Worm (Caenorhabditis elegans): ENCODE results near the gene tap-1.

tap-1 gene

DNA sequence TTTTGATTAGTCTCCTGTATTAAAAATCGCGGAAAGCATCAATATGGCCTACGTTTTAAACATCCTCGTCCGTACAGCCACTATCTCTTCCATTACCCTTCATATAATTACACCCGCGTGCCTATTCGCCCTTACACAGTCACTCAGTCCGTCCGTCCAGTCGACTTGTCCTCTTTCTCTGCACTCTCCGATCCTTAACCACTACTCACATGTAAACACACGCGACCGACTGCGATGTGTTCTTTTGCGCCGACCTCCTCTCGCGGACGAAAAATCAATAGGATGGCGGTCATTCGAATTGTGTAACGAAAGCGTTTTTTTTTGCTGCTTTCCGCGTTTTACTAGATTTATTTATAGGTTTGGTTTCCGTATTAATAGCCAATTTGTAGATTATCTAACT lies 13.3 kb downstream of the tap-1 start, which contains the start of gene eor-2 (continued):
- peak; percentile 37 for TF ChIP-seq nhr-11 (tag; optimal IDR thresholded peaks at IDR 0.05)
- TF ChIP-seq mep-1 (tag; optimal IDR thresholded peaks at IDR 0.05): peak; percentile 83
- TF ChIP-seq hlh-11 (tag; optimal IDR thresholded peaks at IDR 0.05): peak; percentile 95
- peak; percentile 82 for TF ChIP-seq dmd-6 (GFP tag; IDR thresholded peaks at IDR 0.05)
- TF ChIP-seq set-16 (GFP tag; IDR thresholded peaks at IDR 0.05): peak; percentile 32; the same call in 1 of the 2 replicates
- TF ChIP-seq daf-16 (GFP tag; optimal IDR thresholded peaks at IDR 0.05): peak in 1 of 2 experiments; percentile 5
- peak; percentile 97 for TF ChIP-seq daf-16 (tag; optimal IDR thresholded peaks at IDR 0.05)
- TF ChIP-seq hmg-1.1 (GFP tag; IDR thresholded peaks at IDR 0.05): peak; percentile 82
- TF ChIP-seq zip-11 (GFP tag; IDR thresholded peaks at IDR 0.05): no peak
- TF ChIP-seq mdl-1 (tag; optimal IDR thresholded peaks at IDR 0.05): peak; percentile 85 to 99
- no peak for TF ChIP-seq lin-39 (tag; optimal IDR thresholded peaks at IDR 0.05)
- TF ChIP-seq lin-38 (GFP tag; IDR thresholded peaks at IDR 0.05): no peak
- peak; percentile 5 for TF ChIP-seq T20F7.1 (GFP tag; optimal IDR thresholded peaks at IDR 0.05)
- TF ChIP-seq spr-1 (tag; optimal IDR thresholded peaks at IDR 0.05): peak; percentile 35
- TF ChIP-seq lim-7 (GFP tag; IDR thresholded peaks at IDR 0.05): no peak
- TF ChIP-seq madf-5 (GFP tag; IDR thresholded peaks at IDR 0.05): no peak
- no peak for TF ChIP-seq sdz-12 (GFP tag; optimal IDR thresholded peaks at IDR 0.05)
- 0 out of 2 replicates have a peak, but pooled peaks have one; percentile 27 for TF ChIP-seq dmd-8 (GFP tag; IDR thresholded peaks at IDR 0.05)
- peak; percentile 66 for TF ChIP-seq nhr-48 (tag; optimal IDR thresholded peaks at IDR 0.05)

- no peak for TF ChIP-seq ceh-20 (GFP tag; IDR thresholded peaks at IDR 0.05)
- TF ChIP-seq ceh-62 (tag; optimal IDR thresholded peaks at IDR 0.05): no peak
- no peak for TF ChIP-seq ces-1 (GFP tag; optimal IDR thresholded peaks at IDR 0.05)
- TF ChIP-seq lir-3 (tag; optimal IDR thresholded peaks at IDR 0.05): no peak
- TF ChIP-seq aha-1 (tag): peak; percentile 69
- TF ChIP-seq nhr-28 (tag; optimal IDR thresholded peaks at IDR 0.05): no peak
Observed at ce11 chrX:14607770-14608169, 18.3 kb downstream of the tap-1 start.

DNA sequence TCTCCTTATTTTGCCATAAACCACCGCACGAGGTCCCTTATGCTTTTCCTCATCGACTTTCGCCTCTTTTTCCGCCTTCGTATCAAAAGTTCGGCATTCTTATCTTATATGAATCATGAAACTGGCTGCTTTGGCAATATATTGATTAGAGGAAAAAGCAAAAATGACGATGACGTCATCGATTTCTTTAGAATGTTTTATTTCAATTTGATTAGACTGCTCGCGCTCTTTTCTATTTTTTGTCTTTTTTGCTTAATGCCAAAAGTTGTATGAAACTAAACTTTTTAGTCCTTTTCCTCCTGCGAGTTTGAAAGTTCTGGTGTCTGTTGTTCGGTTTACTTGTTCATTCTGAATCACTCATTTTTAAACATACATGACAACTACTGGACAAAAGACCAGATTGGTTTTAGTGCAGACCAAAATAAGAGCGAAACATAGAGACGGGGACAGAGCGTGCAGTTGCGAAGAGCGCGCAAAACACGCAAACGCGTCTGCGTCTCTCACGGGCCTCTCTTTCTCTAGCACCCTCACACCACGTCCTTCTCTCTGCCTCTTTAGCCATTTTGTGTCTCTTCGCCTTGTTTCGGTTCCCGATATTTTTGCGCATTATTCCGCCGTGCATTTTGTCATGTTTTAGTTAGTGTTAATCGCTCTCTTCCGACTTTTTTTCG lies 20.8 kb downstream of the tap-1 start:
- TF ChIP-seq Y48G9A.11 (GFP tag; IDR thresholded peaks at IDR 0.05): no peak
- no peak for TF ChIP-seq nhr-41 (GFP tag; IDR thresholded peaks at IDR 0.05)
- TF ChIP-seq nhr-28 (tag; optimal IDR thresholded peaks at IDR 0.05): peak; percentile 50
- peak; percentile 88 for TF ChIP-seq hmg-1.1 (GFP tag; IDR thresholded peaks at IDR 0.05)
- TF ChIP-seq nhr-6 (tag; optimal IDR thresholded peaks at IDR 0.05): no peak
- no peak for TF ChIP-seq ceh-28 (tag; optimal IDR thresholded peaks at IDR 0.05)
- no peak for TF ChIP-seq gei-8 (GFP tag; optimal IDR thresholded peaks at IDR 0.05)
- TF ChIP-seq daf-16 (GFP tag; optimal IDR thresholded peaks at IDR 0.05): no peak
- peak; percentile 35 for TF ChIP-seq daf-16 (tag; optimal IDR thresholded peaks at IDR 0.05)
- no peak for TF ChIP-seq mdt-29 (GFP tag; IDR thresholded peaks at IDR 0.05)
- no peak for TF ChIP-seq F26F4.8 (GFP tag; conservative IDR thresholded peaks at IDR 0.05)
- TF ChIP-seq dmd-8 (GFP tag; IDR thresholded peaks at IDR 0.05): no peak
- no peak for TF ChIP-seq lin-13 (GFP tag; optimal IDR thresholded peaks at IDR 0.05)
- TF ChIP-seq ztf-7 (tag; optimal IDR thresholded peaks at IDR 0.05): no peak
- no peak for TF ChIP-seq dmd-9 (GFP tag; IDR thresholded peaks at IDR 0.05)
- TF ChIP-seq Y75B8A.6 (GFP tag; IDR thresholded peaks at IDR 0.05): no peak
- TF ChIP-seq dpl-1 (GFP tag; optimal IDR thresholded peaks at IDR 0.05): no peak
- no peak for TF ChIP-seq T26A8.4 (GFP tag; IDR thresholded peaks at IDR 0.05)
- no peak for TF ChIP-seq spr-3 (GFP tag; optimal IDR thresholded peaks at IDR 0.05)
- TF ChIP-seq D1046.2 (GFP tag; IDR thresholded peaks at IDR 0.05): no peak
- no peak for TF ChIP-seq ceh-44 (GFP tag; IDR thresholded peaks at IDR 0.05)
- no peak for TF ChIP-seq snpc-4 (tag; optimal IDR thresholded peaks at IDR 0.05)
- peak; percentile 61 for TF ChIP-seq dmd-6 (GFP tag; IDR thresholded peaks at IDR 0.05)
- TF ChIP-seq lim-7 (GFP tag; IDR thresholded peaks at IDR 0.05): no peak
- TF ChIP-seq saeg-2 (GFP tag; IDR thresholded peaks at IDR 0.05): no peak
- no peak for TF ChIP-seq nhr-48 (tag; optimal IDR thresholded peaks at IDR 0.05)
- TF ChIP-seq ama-1 (optimal IDR thresholded peaks at IDR 0.05): no peak
- TF ChIP-seq vab-7 (GFP tag; IDR thresholded peaks at IDR 0.05): 0 out of 2 replicates have a peak, but pooled peaks have one; percentile 30
- no peak for TF ChIP-seq F10B5.3 (tag; optimal IDR thresholded peaks at IDR 0.05)
- TF ChIP-seq nhr-42 (GFP tag; IDR thresholded peaks at IDR 0.05): no peak
- no peak for TF ChIP-seq ces-1 (GFP tag; optimal IDR thresholded peaks at IDR 0.05)
- TF ChIP-seq aly-2 (tag; optimal IDR thresholded peaks at IDR 0.05): no peak
- no peak for TF ChIP-seq lin-15B (tag; optimal IDR thresholded peaks at IDR 0.05)

Data from whole organism, L4 larva.